Worm (Caenorhabditis elegans) whole organism, L1 larva: ENCODE measurements around the gene col-68.
A peak's percentile ranks its signal among the peaks of the same experiment; 100 is the strongest.

Source experiments
- aha-1 ChIP-seq: fragments of 150-350 bp; optimal IDR thresholded peaks from 2 replicates; lab custom pipeline; 2014; ENCODE audit warnings: missing biosample characterization, missing genetic modification characterization
- blmp-1 ChIP-seq: fragments of 150-350 bp; optimal IDR thresholded peaks from 2 replicates; lab custom pipeline; 2014; ENCODE audit warnings: missing biosample characterization, missing genetic modification characterization
- dsc-1 ChIP-seq: sonication (generic microtip); optimal IDR thresholded peaks from 2 replicates; lab custom pipeline; 2016; ENCODE audit warnings: mild to moderate bottlenecking, missing genetic modification characterization, missing compliant biosample characterization
- efl-3 ChIP-seq: fragments of 200-800 bp; sonication (Bioruptor generic); optimal IDR thresholded peaks from 2 replicates; lab custom pipeline; 2018; ENCODE audit warnings: mild to moderate bottlenecking, missing genetic modification characterization, missing compliant biosample characterization
- elt-2 ChIP-seq: sonication (generic microtip); optimal IDR thresholded peaks from 2 replicates; lab custom pipeline; 2016; ENCODE audit warnings: missing genetic modification characterization, mild to moderate bottlenecking, inconsistent platforms, missing compliant biosample characterization, missing genetic modification reagents
- elt-3 ChIP-seq, 6 experiments: fragments of 150-350 bp in 1 of 6; sonication (generic microtip); optimal IDR thresholded peaks; 2 replicates each; lab custom pipeline; 2017 to 2018; ENCODE audit warnings: missing biosample characterization in 6 of 6, missing genetic modification characterization in 6 of 6, inconsistent platforms in 1 of 6
- fkh-10 ChIP-seq: sonication (generic microtip); optimal IDR thresholded peaks from 2 replicates; lab custom pipeline; 2017; ENCODE audit warnings: missing biosample characterization, missing genetic modification reagents, missing genetic modification characterization
- fkh-4 ChIP-seq: sonication (generic microtip); optimal IDR thresholded peaks from 2 replicates; lab custom pipeline; 2016; ENCODE audit warnings: missing compliant biosample characterization, missing genetic modification characterization, borderline replicate concordance
- grh-1 ChIP-seq: fragments of 200-800 bp; sonication (Bioruptor generic); IDR thresholded peaks from 2 replicates; pipeline ENCODE4 v1.3.6; 2022; ENCODE audit warnings: missing genetic modification reagents, missing genetic modification characterization, missing compliant biosample characterization
- hlh-17 ChIP-seq: fragments of 200-800 bp; sonication (Bioruptor generic); optimal IDR thresholded peaks from 2 replicates; lab custom pipeline; 2018; ENCODE audit warnings: missing genetic modification characterization, mild to moderate bottlenecking, missing compliant biosample characterization, moderate library complexity, borderline replicate concordance
- hlh-4 ChIP-seq: sonication (generic microtip); optimal IDR thresholded peaks from 2 replicates; lab custom pipeline; 2016; ENCODE audit warnings: mild to moderate bottlenecking, missing genetic modification characterization, missing compliant biosample characterization
- jun-1 ChIP-seq: fragments of 150-350 bp; optimal IDR thresholded peaks from 2 replicates; lab custom pipeline; 2014; ENCODE audit warnings: missing biosample characterization, missing genetic modification reagents, missing genetic modification characterization
- lin-14 ChIP-seq: fragments of 200-800 bp; sonication (Bioruptor generic); optimal IDR thresholded peaks from 2 replicates; lab custom pipeline; 2018; ENCODE audit warnings: mild to moderate bottlenecking, missing genetic modification characterization, moderate library complexity, missing compliant biosample characterization
- lin-35 ChIP-seq, 2 experiments: fragments of 150-350 bp; optimal IDR thresholded peaks; 2 replicates each; lab custom pipeline; 2014; ENCODE audit warnings: missing biosample characterization in 2 of 2, missing genetic modification characterization in 2 of 2, missing genetic modification reagents in 2 of 2
- lin-39 ChIP-seq: fragments of 150-350 bp; optimal IDR thresholded peaks from 2 replicates; lab custom pipeline; 2014; ENCODE audit warnings: missing biosample characterization, missing genetic modification reagents, missing genetic modification characterization
- mef-2 ChIP-seq: fragments of 150-350 bp; optimal IDR thresholded peaks from 2 replicates; lab custom pipeline; 2014; ENCODE audit warnings: missing biosample characterization, missing genetic modification characterization
- nhr-85 ChIP-seq: sonication (generic microtip); peaks from one replicate; lab custom pipeline; 2016; ENCODE audit warnings: missing genetic modification characterization, inconsistent platforms, missing compliant biosample characterization
- nhr-90 ChIP-seq: sonication (generic microtip); optimal IDR thresholded peaks from 2 replicates; lab custom pipeline; 2016; ENCODE audit warnings: mild to moderate bottlenecking, missing genetic modification characterization, missing compliant biosample characterization; ENCODE audit not compliant: poor library complexity
- pag-3 ChIP-seq: sonication (generic microtip); optimal IDR thresholded peaks from 2 replicates; lab custom pipeline; 2017; ENCODE audit warnings: missing genetic modification characterization, mild to moderate bottlenecking, missing compliant biosample characterization, antibody characterized with exemption, borderline replicate concordance; ENCODE audit not compliant: insufficient read depth
- pax-3 ChIP-seq: fragments of 200-800 bp; sonication (Bioruptor generic); optimal IDR thresholded peaks from 2 replicates; lab custom pipeline; 2018; ENCODE audit warnings: mild to moderate bottlenecking, missing genetic modification characterization, moderate library complexity, missing compliant biosample characterization
- skn-1 ChIP-seq: fragments of 150-350 bp; optimal IDR thresholded peaks from 2 replicates; lab custom pipeline; 2014; ENCODE audit warnings: missing biosample characterization, missing genetic modification characterization
- sptf-1 ChIP-seq: fragments of 150-350 bp; optimal IDR thresholded peaks from 2 replicates; lab custom pipeline; 2014; ENCODE audit warnings: missing biosample characterization, missing genetic modification characterization
- sup-37 ChIP-seq: fragments of 200-800 bp; sonication (Bioruptor generic); optimal IDR thresholded peaks from 2 replicates; lab custom pipeline; 2018; ENCODE audit warnings: mild to moderate bottlenecking, missing genetic modification characterization, missing compliant biosample characterization
- swsn-7 ChIP-seq: sonication (generic microtip); optimal IDR thresholded peaks from 2 replicates; lab custom pipeline; 2016; ENCODE audit warnings: missing genetic modification characterization, missing compliant biosample characterization
- unc-62 ChIP-seq: fragments of 150-350 bp; optimal IDR thresholded peaks from 2 replicates; lab custom pipeline; 2014; ENCODE audit warnings: missing biosample characterization, missing genetic modification reagents, missing genetic modification characterization
- vab-15 ChIP-seq: sonication (generic microtip); optimal IDR thresholded peaks from 2 replicates; lab custom pipeline; 2017; ENCODE audit warnings: missing genotype, mild to moderate bottlenecking, missing genetic modification characterization, missing compliant biosample characterization
- ztf-11 ChIP-seq, 2 experiments: sonication (generic microtip); optimal IDR thresholded peaks; 2 replicates each; lab custom pipeline; 2016 to 2017; ENCODE audit warnings: missing genetic modification characterization in 2 of 2, missing biosample characterization in 1 of 2, missing compliant biosample characterization in 1 of 2
- ztf-4 ChIP-seq: fragments of 150-350 bp; optimal IDR thresholded peaks from 2 replicates; lab custom pipeline; 2014; ENCODE audit warnings: missing biosample characterization, missing genetic modification characterization

The col-68 gene

DNA sequence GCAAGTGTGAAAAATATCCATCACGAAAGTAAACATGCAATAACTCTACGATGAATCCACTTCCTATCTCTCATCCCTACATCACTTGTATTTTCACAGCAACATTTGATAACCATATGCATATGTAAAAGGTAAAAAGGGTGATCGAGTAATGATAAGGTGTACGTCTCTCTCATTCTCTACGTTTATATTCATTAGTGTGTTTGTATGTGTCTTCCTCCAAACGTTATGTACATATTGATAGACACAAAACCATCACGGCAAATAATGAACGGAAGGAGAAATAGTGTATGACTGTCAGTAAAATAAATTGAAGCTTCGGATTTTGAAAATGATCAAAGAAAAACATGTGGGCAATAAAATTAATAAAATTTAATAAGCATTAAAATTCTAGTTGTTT is 18.2 kb downstream of the col-68 start:
- TF ChIP-seq skn-1 (tag; lab: Kevin White, UChicago) (no peak), grh-1 (GFP tag; lab: Robert Waterston, UW) (no peak)

DNA sequence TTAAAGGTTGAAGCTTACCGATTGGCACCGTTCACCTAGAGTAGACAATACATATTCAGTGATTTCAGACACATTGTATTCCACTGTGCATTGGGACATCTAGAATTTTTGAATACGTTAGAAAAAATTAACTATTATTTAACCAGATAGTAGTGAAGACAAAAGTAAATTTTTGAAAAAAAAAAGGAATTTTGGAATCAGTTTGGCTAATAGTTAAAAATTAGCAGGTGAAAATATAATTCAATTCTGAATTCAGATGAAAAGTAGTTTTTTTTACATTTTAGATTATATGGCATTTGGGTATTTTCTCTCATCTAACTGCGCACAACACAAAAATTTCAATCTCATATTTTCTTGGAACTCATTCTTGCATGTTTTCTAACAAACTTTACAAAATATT is 20.6 kb downstream of the col-68 start, which contains the start of gene nmur-2:
Gene nmur-2 (minus strand): TSS at position 101 of the 400 bp plus-strand sequence.
- TF ChIP-seq elt-3 (tag; optimal IDR thresholded peaks at IDR 0.05; lab: Kevin White, UChicago) (no peak), sup-37 (no peak), efl-3 (GFP tag; lab: Kevin White, UChicago) (no peak), hlh-4 (tag; lab: Kevin White, UChicago) (peak; percentile 0), jun-1 (tag; lab: Kevin White, UChicago) (no peak)

DNA sequence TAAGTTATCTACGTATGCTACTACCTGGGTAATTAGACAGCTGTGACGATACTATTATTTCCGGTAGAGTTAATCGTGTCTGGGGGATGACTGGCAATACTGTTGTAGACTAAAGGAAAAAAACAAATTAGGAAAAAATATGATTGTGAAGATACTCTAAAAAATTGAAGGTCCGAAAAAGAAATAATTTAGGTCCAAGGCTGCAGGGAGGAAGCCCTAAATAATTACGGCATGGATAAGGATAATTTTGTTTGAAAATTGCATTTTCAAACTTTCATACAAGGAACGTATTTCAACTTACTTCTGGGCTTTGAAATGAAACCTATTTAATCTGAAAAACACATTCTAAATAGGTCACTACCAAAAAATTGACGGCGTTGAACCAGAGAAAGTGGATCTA is 24.6 kb downstream of the col-68 start, which contains the start of gene srd-3:
Gene srd-3 (minus strand): TSS at position 101 of the 400 bp plus-strand sequence.
- TF ChIP-seq lin-35 (GFP tag; optimal IDR thresholded peaks at IDR 0.05; lab: Kevin White, UChicago) (no peak), blmp-1 (tag; lab: Kevin White, UChicago) (no peak), lin-14 (no peak), nhr-85 (no peak)

DNA sequence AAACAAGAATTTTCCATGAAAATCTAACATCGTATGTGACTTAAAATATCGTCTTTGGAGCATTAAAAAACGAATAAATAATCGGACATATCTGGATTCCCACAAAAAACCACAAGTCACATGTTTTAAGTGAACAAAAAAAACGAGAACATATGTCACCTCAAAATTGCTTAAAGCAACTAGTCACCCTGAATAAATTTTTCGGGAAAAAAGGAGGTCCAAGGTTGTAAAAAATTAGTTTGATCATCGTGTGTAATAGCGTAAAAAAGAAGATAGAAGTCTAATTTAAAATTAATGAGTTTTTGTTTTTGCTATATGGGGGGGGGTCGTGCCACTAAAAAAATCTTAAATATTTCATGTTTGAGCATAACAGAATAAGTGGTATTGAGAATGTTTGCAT is 25.4 kb downstream of the col-68 start:
- TF ChIP-seq ztf-11 (tag; optimal IDR thresholded peaks at IDR 0.05; lab: Kevin White, UChicago) = no peak
- TF ChIP-seq lin-14 = no peak
- TF ChIP-seq sptf-1 (tag; lab: Kevin White, UChicago) = no peak
- TF ChIP-seq mef-2 = no peak
- TF ChIP-seq fkh-10 (GFP tag; lab: Kevin White, UChicago) = no peak
- TF ChIP-seq dsc-1 (tag; lab: Kevin White, UChicago) = peak; percentile 89
- TF ChIP-seq ztf-4 (tag; lab: Kevin White, UChicago) = no peak
- TF ChIP-seq elt-2 = no peak
- peak; percentile 63 for TF ChIP-seq fkh-4 (tag; lab: Kevin White, UChicago)
- TF ChIP-seq lin-39 (tag; lab: Kevin White, UChicago) = no peak
- TF ChIP-seq aha-1 (tag; lab: Kevin White, UChicago) = no peak
- no peak for TF ChIP-seq hlh-17 (GFP tag; lab: Kevin White, UChicago)
- no peak for TF ChIP-seq grh-1 (GFP tag; lab: Robert Waterston, UW)
- TF ChIP-seq pag-3 (tag; lab: Kevin White, UChicago) = no peak

DNA sequence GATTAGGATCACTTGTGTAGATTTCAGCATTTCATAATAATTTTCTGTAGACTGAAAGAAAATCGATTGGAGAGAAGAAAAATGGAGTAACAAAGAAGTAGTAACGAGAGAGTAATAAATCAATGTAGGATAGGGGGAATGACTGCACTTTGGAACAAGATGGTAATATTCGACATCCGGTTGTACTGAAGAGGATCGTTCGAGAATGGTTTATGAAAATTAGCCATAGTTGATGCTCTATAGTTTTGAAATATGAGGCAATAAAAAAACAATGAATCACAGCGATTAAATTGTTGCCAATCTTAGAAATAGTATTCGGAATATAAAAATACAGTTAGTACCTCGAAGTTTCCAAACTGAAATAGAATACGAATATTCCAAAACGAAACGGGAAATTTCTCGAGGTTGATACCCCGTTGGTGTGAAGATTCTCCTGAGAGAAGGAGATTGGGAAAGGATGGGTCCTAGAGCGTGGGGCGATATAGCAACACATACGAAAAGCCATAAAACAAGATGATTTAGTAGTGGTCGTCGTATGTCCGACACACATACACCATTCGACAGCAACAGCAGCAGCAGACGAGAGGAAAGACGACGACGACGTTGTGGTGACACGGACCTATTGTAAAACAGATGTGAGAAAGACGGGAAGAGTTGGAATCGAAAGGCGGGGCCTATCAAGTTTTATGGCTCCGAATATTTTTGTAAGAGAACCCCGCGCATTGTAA is 29.4 kb downstream of the col-68 start, which contains the start of gene cwn-1:
Gene cwn-1 (minus strand): TSS at position 51 of the 728 bp plus-strand sequence.
- TF ChIP-seq fkh-4 (tag; lab: Kevin White, UChicago) (peak; percentile 42), nhr-90 (no peak), dsc-1 (tag; lab: Kevin White, UChicago) (peak; percentile 78)

DNA sequence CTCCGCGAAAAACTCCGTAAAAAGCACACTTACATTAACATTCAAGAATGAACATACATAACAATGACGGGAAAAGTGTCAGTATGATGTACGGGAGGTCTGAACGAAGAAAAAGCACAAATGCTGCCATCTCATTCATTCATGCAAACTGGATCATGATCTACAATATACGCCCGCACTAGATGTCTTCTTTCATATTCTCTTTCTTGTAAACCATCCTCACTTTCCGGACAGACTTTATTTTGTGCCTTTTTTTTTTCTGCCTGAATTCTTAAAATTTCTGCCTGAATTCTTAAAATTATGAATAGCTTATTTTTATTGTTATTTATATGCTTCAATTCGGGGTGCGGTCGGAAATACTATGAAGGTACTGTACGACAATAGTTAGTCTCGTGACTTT is 30.8 kb downstream of the col-68 start, which contains the start of gene K10B4.1:
Gene K10B4.1 (plus strand): TSS at position 301 of the 400 bp plus-strand sequence.
- no peak for TF ChIP-seq swsn-7 (tag; lab: Kevin White, UChicago)
- no peak for TF ChIP-seq unc-62 (GFP tag; lab: Kevin White, UChicago)
- no peak for TF ChIP-seq lin-35 (GFP tag; optimal IDR thresholded peaks at IDR 0.05; lab: Kevin White, UChicago)
- no peak for TF ChIP-seq vab-15
- no peak for TF ChIP-seq hlh-17 (GFP tag; lab: Kevin White, UChicago)
- peak; percentile 0 for TF ChIP-seq nhr-85
- TF ChIP-seq pax-3 = no peak
- TF ChIP-seq sup-37 = no peak
